Worm (Caenorhabditis elegans) whole organism, mixed stage, embryonic: ENCODE data around the gene Y39E4B.6.

Experiments
- blmp-1 ChIP-seq: fragments of 150-350 bp; optimal IDR thresholded peaks from 2 replicates; lab custom pipeline; 2014; ENCODE audit warnings: missing biosample characterization, missing genetic modification characterization
- ceh-39 ChIP-seq: fragments of 150-350 bp; optimal IDR thresholded peaks from 2 replicates; lab custom pipeline; 2014; ENCODE audit warnings: missing biosample characterization, missing genetic modification characterization
- ceh-43 ChIP-seq: fragments of 200-800 bp; sonication (Bioruptor generic); optimal IDR thresholded peaks from 2 replicates; lab custom pipeline; 2018; ENCODE audit warnings: mild to moderate bottlenecking, missing genetic modification characterization, moderate library complexity, missing compliant biosample characterization
- ceh-83 ChIP-seq: fragments of 200-800 bp; sonication (Bioruptor generic); optimal IDR thresholded peaks from 2 replicates; lab custom pipeline; 2018; ENCODE audit warnings: mild to moderate bottlenecking, missing genetic modification characterization, missing compliant biosample characterization
- ces-1 ChIP-seq: fragments of 150-350 bp; optimal IDR thresholded peaks from 2 replicates; lab custom pipeline; 2014; ENCODE audit warnings: missing biosample characterization, missing genetic modification reagents, missing genetic modification characterization
- cnd-1 ChIP-seq: fragments of 200-800 bp; sonication (Bioruptor generic); optimal IDR thresholded peaks from 2 replicates; lab custom pipeline; 2018; ENCODE audit warnings: mild to moderate bottlenecking, missing genetic modification characterization, missing compliant biosample characterization
- drap-1 ChIP-seq: fragments of 200-800 bp; sonication (Bioruptor generic); optimal IDR thresholded peaks from 3 replicates; lab custom pipeline; 2018; ENCODE audit warnings: mild to moderate bottlenecking, missing genetic modification characterization, missing compliant biosample characterization
- elt-3 ChIP-seq: fragments of 150-350 bp; optimal IDR thresholded peaks from 2 replicates; lab custom pipeline; 2014; ENCODE audit warnings: missing biosample characterization, missing genetic modification characterization
- flh-1 ChIP-seq: fragments of 200-800 bp; sonication (Bioruptor generic); optimal IDR thresholded peaks from 2 replicates; lab custom pipeline; 2018; ENCODE audit warnings: mild to moderate bottlenecking, missing genetic modification characterization, moderate library complexity, missing compliant biosample characterization
- ham-2 ChIP-seq: fragments of 200-800 bp; sonication (Bioruptor generic); optimal IDR thresholded peaks from 2 replicates; lab custom pipeline; 2018; ENCODE audit warnings: mild to moderate bottlenecking, missing genetic modification characterization, missing compliant biosample characterization
- hlh-1 ChIP-seq: fragments of 150-350 bp; optimal IDR thresholded peaks from 2 replicates; lab custom pipeline; 2014; ENCODE audit warnings: missing biosample characterization, missing genetic modification reagents, missing genetic modification characterization
- lin-13 ChIP-seq: fragments of 150-350 bp; optimal IDR thresholded peaks from 2 replicates; lab custom pipeline; 2014; ENCODE audit warnings: missing biosample characterization, missing genetic modification characterization
- lin-32 ChIP-seq: fragments of 200-800 bp; sonication (Bioruptor generic); optimal IDR thresholded peaks from 2 replicates; lab custom pipeline; 2018; ENCODE audit warnings: mild to moderate bottlenecking, missing genetic modification characterization, missing compliant biosample characterization
- lsy-2 ChIP-seq: fragments of 150-350 bp; optimal IDR thresholded peaks from 2 replicates; lab custom pipeline; 2014; ENCODE audit warnings: missing biosample characterization, missing genetic modification characterization
- mab-5 ChIP-seq: fragments of 150-350 bp; optimal IDR thresholded peaks from 2 replicates; lab custom pipeline; 2014; ENCODE audit warnings: missing biosample characterization, missing genetic modification characterization
- mep-1 ChIP-seq: fragments of 150-350 bp; optimal IDR thresholded peaks from 2 replicates; lab custom pipeline; 2017; ENCODE audit warnings: missing biosample characterization, missing genetic modification reagents, missing genetic modification characterization, inconsistent platforms
- mls-2 ChIP-seq: sonication (generic microtip); optimal IDR thresholded peaks from 2 replicates; lab custom pipeline; 2016; ENCODE audit warnings: mild to moderate bottlenecking, missing genetic modification characterization, moderate library complexity, missing compliant biosample characterization
- nhr-12 ChIP-seq: fragments of 150-350 bp; optimal IDR thresholded peaks from 2 replicates; lab custom pipeline; 2014; ENCODE audit warnings: missing biosample characterization, missing genetic modification characterization
- nhr-2 ChIP-seq: fragments of 150-350 bp; optimal IDR thresholded peaks from 2 replicates; lab custom pipeline; 2014; ENCODE audit warnings: missing biosample characterization, missing genetic modification characterization
- nhr-237 ChIP-seq: fragments of 150-350 bp; optimal IDR thresholded peaks from 2 replicates; lab custom pipeline; 2014; ENCODE audit warnings: missing biosample characterization, missing genetic modification characterization
- nhr-28 ChIP-seq: fragments of 150-350 bp; optimal IDR thresholded peaks from 2 replicates; lab custom pipeline; 2014; ENCODE audit warnings: missing biosample characterization, missing genetic modification characterization
- nhr-76 ChIP-seq: sonication (generic microtip); optimal IDR thresholded peaks from 2 replicates; lab custom pipeline; 2017; ENCODE audit warnings: missing biosample characterization, missing genetic modification characterization
- pha-4 ChIP-seq: fragments of 150-350 bp; optimal IDR thresholded peaks from 2 replicates; lab custom pipeline; 2018; ENCODE audit warnings: missing biosample characterization, missing genetic modification reagents, missing genetic modification characterization
- sem-2 ChIP-seq: fragments of 200-800 bp; sonication (Bioruptor generic); optimal IDR thresholded peaks from 2 replicates; lab custom pipeline; 2018; ENCODE audit warnings: mild to moderate bottlenecking, missing genetic modification characterization, missing compliant biosample characterization
- snpc-4 ChIP-seq: fragments of 150-350 bp; optimal IDR thresholded peaks from 2 replicates; lab custom pipeline; 2014; ENCODE audit warnings: missing biosample characterization, missing genetic modification characterization
- sptf-1 ChIP-seq: sonication (generic microtip); optimal IDR thresholded peaks from 2 replicates; lab custom pipeline; 2017; ENCODE audit warnings: mild to moderate bottlenecking, missing genetic modification characterization, moderate library complexity, missing compliant biosample characterization
- tbx-8 ChIP-seq: fragments of 200-800 bp; sonication (Bioruptor generic); optimal IDR thresholded peaks from 2 replicates; lab custom pipeline; 2018; ENCODE audit warnings: mild to moderate bottlenecking, missing genetic modification characterization, moderate library complexity, missing compliant biosample characterization
- unc-120 ChIP-seq: sonication (generic microtip); optimal IDR thresholded peaks from 2 replicates; lab custom pipeline; 2017; ENCODE audit warnings: missing genetic modification characterization, missing compliant biosample characterization; ENCODE audit not compliant: poor library complexity, severe bottlenecking
- unc-39 ChIP-seq: fragments of 150-350 bp; optimal IDR thresholded peaks from 2 replicates; lab custom pipeline; 2014; ENCODE audit warnings: missing biosample characterization, missing genetic modification characterization
- unc-62 ChIP-seq: fragments of 150-350 bp; optimal IDR thresholded peaks from 2 replicates; lab custom pipeline; 2014; ENCODE audit warnings: missing biosample characterization, missing genetic modification reagents, missing genetic modification characterization
- zip-8 ChIP-seq: fragments of 150-350 bp; optimal IDR thresholded peaks from 2 replicates; lab custom pipeline; 2014; ENCODE audit warnings: missing biosample characterization, missing genetic modification characterization
- ztf-11 ChIP-seq: fragments of 150-350 bp; optimal IDR thresholded peaks from 2 replicates; lab custom pipeline; 2014; ENCODE audit warnings: missing biosample characterization, missing genetic modification characterization

Y39E4B.6 gene

ce11 chrIII:13091072-13091538 lies 20.5 kb downstream of the Y39E4B.6 start, which contains the start of gene Y39E4B.13:
Gene Y39E4B.13, plus strand, starts transcription at chrIII:13091122.
- TF ChIP-seq nhr-28 (tag; lab: Kevin White, UChicago), result no peak
- TF ChIP-seq nhr-237, result no peak
- no peak for TF ChIP-seq ces-1
- no peak for TF ChIP-seq nhr-12 (tag; lab: Kevin White, UChicago)
- TF ChIP-seq lin-13 (tag; lab: Kevin White, UChicago), result no peak
- TF ChIP-seq unc-39 (tag; lab: Kevin White, UChicago), result no peak
- no peak for TF ChIP-seq flh-1 (GFP tag; lab: Kevin White, UChicago)
- no peak for TF ChIP-seq mls-2 (tag; lab: Kevin White, UChicago)
- no peak for TF ChIP-seq ceh-39 (tag; lab: Kevin White, UChicago)
- no peak for TF ChIP-seq unc-62 (GFP tag; lab: Kevin White, UChicago)
- TF ChIP-seq unc-120 (tag; lab: Kevin White, UChicago), result no peak
- no peak for TF ChIP-seq zip-8 (tag; lab: Kevin White, UChicago)
- TF ChIP-seq, all 35 proteins: peak for 0

ce11 chrIII:13092352-13092751 lies 21.8 kb downstream of the Y39E4B.6 start:
- no peak for TF ChIP-seq tbx-8
- no peak for TF ChIP-seq elt-3
- TF ChIP-seq nhr-237, result no peak
- TF ChIP-seq lsy-2 (tag; lab: Kevin White, UChicago), result no peak
- TF ChIP-seq mab-5 (tag; lab: Kevin White, UChicago), result no peak
- TF ChIP-seq ztf-11, result no peak
- TF ChIP-seq lin-32 (GFP tag; lab: Kevin White, UChicago), result no peak
- TF ChIP-seq nhr-2, result no peak
- no peak for TF ChIP-seq ham-2
- TF ChIP-seq drap-1, result no peak
- TF ChIP-seq nhr-28 (tag; lab: Kevin White, UChicago), result no peak
- no peak for TF ChIP-seq unc-39 (tag; lab: Kevin White, UChicago)
- TF ChIP-seq, all 35 proteins: peak for 0

- TF ChIP-seq unc-39 (tag; lab: Kevin White, UChicago) (no peak), nhr-28 (tag; lab: Kevin White, UChicago) (no peak), nhr-12 (tag; lab: Kevin White, UChicago) (no peak), nhr-76 (tag; lab: Kevin White, UChicago) (no peak)
Measured at ce11 chrIII:13099190-13099875, 28.8 kb downstream of the Y39E4B.6 start, which contains the start of gene pqn-83. Gene pqn-83, minus strand, starts transcription at chrIII:13099461.

- TF ChIP-seq nhr-28 (tag; lab: Kevin White, UChicago) (no peak), sem-2 (GFP tag; lab: Kevin White, UChicago) (no peak), ces-1 (no peak), drap-1 (no peak), cnd-1 (tag; lab: Kevin White, UChicago) (no peak), nhr-2 (no peak), ceh-83 (GFP tag; lab: Kevin White, UChicago) (no peak)
Measured at ce11 chrIII:13101070-13101469, 30.5 kb downstream of the Y39E4B.6 start.

- TF ChIP-seq sem-2 (GFP tag; lab: Kevin White, UChicago) (no peak), ces-1 (peak; percentile 10)
Measured at ce11 chrIII:13103980-13104379, 33.4 kb downstream of the Y39E4B.6 start.

- no peak for TF ChIP-seq ces-1
- TF ChIP-seq tbx-8, result no peak
- no peak for TF ChIP-seq ceh-43 (GFP tag; lab: Kevin White, UChicago)
- no peak for TF ChIP-seq sem-2 (GFP tag; lab: Kevin White, UChicago)
- TF ChIP-seq snpc-4 (tag; lab: Kevin White, UChicago), result no peak
- TF ChIP-seq ham-2, result no peak
- no peak for TF ChIP-seq nhr-12 (tag; lab: Kevin White, UChicago)
- TF ChIP-seq elt-3, result no peak
- no peak for TF ChIP-seq unc-120 (tag; lab: Kevin White, UChicago)
- TF ChIP-seq pha-4 (tag; lab: Kevin White, UChicago), result no peak
- TF ChIP-seq hlh-1 (tag; lab: Kevin White, UChicago), result no peak
- TF ChIP-seq ceh-39 (tag; lab: Kevin White, UChicago), result no peak
- TF ChIP-seq blmp-1 (tag; lab: Kevin White, UChicago), result no peak
- TF ChIP-seq mep-1 (tag; lab: Kevin White, UChicago), result no peak
- no peak for TF ChIP-seq mls-2 (tag; lab: Kevin White, UChicago)
- no peak for TF ChIP-seq unc-39 (tag; lab: Kevin White, UChicago)
- no peak for TF ChIP-seq nhr-28 (tag; lab: Kevin White, UChicago)
- TF ChIP-seq sptf-1 (tag; lab: Kevin White, UChicago), result no peak
Measured at ce11 chrIII:13104410-13104809, 33.9 kb downstream of the Y39E4B.6 start.
